Worm (Caenorhabditis elegans): ENCODE data around the gene T26A8.3.
"Not testable (repeated sequence)": the region's sequence is repeated elsewhere in the genome, so short reads cannot be mapped to it uniquely, and the experiment has no call there.

The T26A8.3 gene

DNA sequence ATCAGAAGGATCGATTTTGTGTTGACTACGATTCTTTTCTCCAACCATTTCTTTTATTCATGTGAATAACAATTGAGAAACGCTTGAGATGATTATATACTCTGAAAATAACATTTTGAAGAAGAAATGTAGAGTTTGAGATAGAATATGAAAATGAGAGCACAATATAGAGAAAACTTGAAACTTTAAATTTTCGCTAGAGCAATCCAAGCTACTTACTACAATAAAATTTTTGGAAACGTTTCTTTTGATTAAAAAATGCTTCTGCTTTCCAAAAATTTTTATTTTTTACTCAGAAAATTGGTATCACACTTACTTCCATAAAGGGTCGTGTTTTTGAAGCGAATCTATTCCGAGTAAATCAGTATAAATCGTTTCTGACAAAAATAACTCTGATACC, 5.5 kb downstream of the T26A8.3 start, which contains the start of gene M116.5:
M116.5 (minus strand) TSS at position 101 of the 400 bp plus-strand sequence.
- no peak for TF ChIP-seq cog-1 (tag; optimal IDR thresholded peaks at IDR 0.05)
- TF ChIP-seq T22C8.4 (GFP tag; IDR thresholded peaks at IDR 0.05) = no peak
- TF ChIP-seq flt-1 (GFP tag; IDR thresholded peaks at IDR 0.05) = no peak
- TF ChIP-seq ztf-23 (GFP tag; IDR thresholded peaks at IDR 0.05) = no peak
- no peak for TF ChIP-seq tab-1 (GFP tag; IDR thresholded peaks at IDR 0.05)
- TF ChIP-seq ztf-29 (GFP tag; IDR thresholded peaks at IDR 0.05) = no peak
- no peak for TF ChIP-seq med-1 (GFP tag; optimal IDR thresholded peaks at IDR 0.05; ENCODE audit: insufficient read depth)
- no peak for TF ChIP-seq klf-2 (GFP tag; conservative IDR thresholded peaks at IDR 0.05)
- TF ChIP-seq ref-1 (GFP tag; conservative IDR thresholded peaks at IDR 0.05) = no peak

- peak; percentile 54; the same call in 1 of the 2 replicates for TF ChIP-seq ref-1 (GFP tag; conservative IDR thresholded peaks at IDR 0.05)
- TF ChIP-seq flt-1 (GFP tag; IDR thresholded peaks at IDR 0.05) = peak; percentile 73
- peak; percentile 53; the same call in 1 of the 2 replicates for TF ChIP-seq T22C8.4 (GFP tag; IDR thresholded peaks at IDR 0.05)
- 0 out of 2 replicates have a peak, but pooled peaks have one; percentile 56 for TF ChIP-seq ztf-23 (GFP tag; IDR thresholded peaks at IDR 0.05)
- TF ChIP-seq tab-1 (GFP tag; IDR thresholded peaks at IDR 0.05) = peak; percentile 31; the same call in 1 of the 2 replicates
Observed at ce11 chrIV:8412538-8412937, 13.9 kb downstream of the T26A8.3 start.

DNA sequence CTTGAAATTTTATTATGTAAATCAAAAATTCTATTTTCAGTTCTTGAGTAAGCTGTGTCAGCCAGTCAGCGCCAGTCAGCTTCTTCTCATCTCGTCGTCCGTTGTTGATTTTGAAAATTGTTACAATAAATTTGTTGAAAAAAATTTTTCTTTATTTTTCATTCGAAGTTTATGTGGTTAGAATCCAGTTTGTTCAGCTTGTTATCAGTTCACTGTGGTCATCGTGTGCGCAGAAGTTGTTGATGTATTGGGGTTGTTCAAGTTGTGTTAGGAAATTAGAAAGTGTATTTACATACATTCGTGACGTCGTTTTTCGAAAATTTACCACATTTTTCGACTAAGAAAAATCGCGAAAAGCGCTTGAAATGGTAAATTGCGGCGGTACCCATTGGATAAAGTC, 28.6 kb downstream of the T26A8.3 start:
- TF ChIP-seq flt-1 (GFP tag; IDR thresholded peaks at IDR 0.05) (no peak), med-1 (GFP tag; optimal IDR thresholded peaks at IDR 0.05; ENCODE audit: insufficient read depth) (no peak), ref-1 (GFP tag; conservative IDR thresholded peaks at IDR 0.05) (no peak), cog-1 (tag; optimal IDR thresholded peaks at IDR 0.05) (no peak), ztf-23 (GFP tag; IDR thresholded peaks at IDR 0.05) (no peak), ztf-29 (GFP tag; IDR thresholded peaks at IDR 0.05) (no peak), tab-1 (GFP tag; IDR thresholded peaks at IDR 0.05) (no peak), klf-2 (GFP tag; conservative IDR thresholded peaks at IDR 0.05) (no peak), T22C8.4 (GFP tag; IDR thresholded peaks at IDR 0.05) (no peak)

- no peak for TF ChIP-seq med-1 (GFP tag; optimal IDR thresholded peaks at IDR 0.05; ENCODE audit: insufficient read depth)
- TF ChIP-seq ztf-29 (GFP tag; IDR thresholded peaks at IDR 0.05) = no peak
- TF ChIP-seq ref-1 (GFP tag; conservative IDR thresholded peaks at IDR 0.05) = no peak
- no peak for TF ChIP-seq klf-2 (GFP tag; conservative IDR thresholded peaks at IDR 0.05)
- no peak for TF ChIP-seq ztf-23 (GFP tag; IDR thresholded peaks at IDR 0.05)
- no peak for TF ChIP-seq flt-1 (GFP tag; IDR thresholded peaks at IDR 0.05)
- TF ChIP-seq cog-1 (tag; optimal IDR thresholded peaks at IDR 0.05) = no peak
- no peak for TF ChIP-seq tab-1 (GFP tag; IDR thresholded peaks at IDR 0.05)
- TF ChIP-seq T22C8.4 (GFP tag; IDR thresholded peaks at IDR 0.05) = no peak
Observed at ce11 chrIV:8396348-8396747, 30.1 kb downstream of the T26A8.3 start, which contains the start of gene timm-17B.2. Gene timm-17B.2, plus strand, starts transcription at chrIV:8396648.

ce11 chrIV:8394105-8394504, 32.3 kb downstream of the T26A8.3 start, which contains the start of gene D2096.11:
Gene D2096.11, minus strand, starts transcription at chrIV:8394205.
- TF ChIP-seq ztf-23 (GFP tag; IDR thresholded peaks at IDR 0.05) (no peak), ztf-29 (GFP tag; IDR thresholded peaks at IDR 0.05) (no peak), T22C8.4 (GFP tag; IDR thresholded peaks at IDR 0.05) (no peak), med-1 (GFP tag; optimal IDR thresholded peaks at IDR 0.05; ENCODE audit: insufficient read depth) (no peak), flt-1 (GFP tag; IDR thresholded peaks at IDR 0.05) (no peak), ref-1 (GFP tag; conservative IDR thresholded peaks at IDR 0.05) (no peak), klf-2 (GFP tag; conservative IDR thresholded peaks at IDR 0.05) (no peak), tab-1 (GFP tag; IDR thresholded peaks at IDR 0.05) (no peak), cog-1 (tag; optimal IDR thresholded peaks at IDR 0.05) (no peak)

- TF ChIP-seq tab-1, ztf-29, ztf-23 (GFP tag; IDR thresholded peaks at IDR 0.05): not testable (repeated sequence)
Observed at ce11 chrIV:8389139-8389538, 37.3 kb downstream of the T26A8.3 start, which contains the start of gene D2096.10. Gene D2096.10, minus strand, starts transcription at chrIV:8389239.

DNA sequence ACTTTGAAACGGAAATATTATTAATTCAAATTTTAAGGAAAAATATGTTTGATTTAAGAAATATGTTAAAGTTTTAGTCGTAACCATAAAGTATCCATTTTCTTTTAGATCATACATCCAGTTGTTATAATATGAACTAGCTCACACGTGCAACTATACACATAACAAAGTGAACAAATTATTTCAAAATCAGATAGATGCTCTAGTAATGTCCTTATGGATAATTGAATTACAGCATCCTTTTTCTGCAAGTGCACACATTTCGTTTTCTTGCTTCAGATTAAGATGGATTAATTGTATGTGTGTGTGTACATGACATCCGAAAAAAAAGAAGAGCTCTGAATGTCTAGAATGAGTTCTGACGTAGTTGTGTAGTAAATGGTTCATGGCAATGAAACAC, 40.8 kb downstream of the T26A8.3 start:
- TF ChIP-seq ref-1 (GFP tag; conservative IDR thresholded peaks at IDR 0.05) = no peak
- no peak for TF ChIP-seq tab-1 (GFP tag; IDR thresholded peaks at IDR 0.05)
- TF ChIP-seq klf-2 (GFP tag; conservative IDR thresholded peaks at IDR 0.05) = no peak
- no peak for TF ChIP-seq ztf-23 (GFP tag; IDR thresholded peaks at IDR 0.05)
- TF ChIP-seq med-1 (GFP tag; optimal IDR thresholded peaks at IDR 0.05; ENCODE audit: insufficient read depth) = no peak
- TF ChIP-seq T22C8.4 (GFP tag; IDR thresholded peaks at IDR 0.05) = no peak
- TF ChIP-seq cog-1 (tag; optimal IDR thresholded peaks at IDR 0.05) = no peak
- TF ChIP-seq flt-1 (GFP tag; IDR thresholded peaks at IDR 0.05) = no peak
- no peak for TF ChIP-seq ztf-29 (GFP tag; IDR thresholded peaks at IDR 0.05)

- no peak for TF ChIP-seq T22C8.4 (GFP tag; IDR thresholded peaks at IDR 0.05)
- TF ChIP-seq klf-2 (GFP tag; conservative IDR thresholded peaks at IDR 0.05) = no peak
- TF ChIP-seq ztf-23 (GFP tag; IDR thresholded peaks at IDR 0.05) = no peak
- TF ChIP-seq cog-1 (tag; optimal IDR thresholded peaks at IDR 0.05) = no peak
- no peak for TF ChIP-seq ztf-29 (GFP tag; IDR thresholded peaks at IDR 0.05)
- no peak for TF ChIP-seq med-1 (GFP tag; optimal IDR thresholded peaks at IDR 0.05; ENCODE audit: insufficient read depth)
- TF ChIP-seq ref-1 (GFP tag; conservative IDR thresholded peaks at IDR 0.05) = no peak
- TF ChIP-seq flt-1 (GFP tag; IDR thresholded peaks at IDR 0.05) = no peak
Observed at ce11 chrIV:8384737-8385136, 41.7 kb downstream of the T26A8.3 start.

- TF ChIP-seq ref-1 (GFP tag; conservative IDR thresholded peaks at IDR 0.05) (no peak), tab-1 (GFP tag; IDR thresholded peaks at IDR 0.05) (no peak), flt-1 (GFP tag; IDR thresholded peaks at IDR 0.05) (no peak), klf-2 (GFP tag; conservative IDR thresholded peaks at IDR 0.05) (no peak), T22C8.4 (GFP tag; IDR thresholded peaks at IDR 0.05) (no peak), cog-1 (tag; optimal IDR thresholded peaks at IDR 0.05) (no peak), med-1 (GFP tag; optimal IDR thresholded peaks at IDR 0.05; ENCODE audit: insufficient read depth) (no peak), ztf-29 (GFP tag; IDR thresholded peaks at IDR 0.05) (no peak), ztf-23 (GFP tag; IDR thresholded peaks at IDR 0.05) (no peak)
Observed at ce11 chrIV:8382695-8383094, 43.7 kb downstream of the T26A8.3 start, which contains the start of gene D2096.9. Gene D2096.9, minus strand, starts transcription at chrIV:8382795.
